Fruit fly (Drosophila melanogaster): Measurements from ENCODE around the gene CG12105.
A peak's percentile ranks its signal among the peaks of the same experiment; 100 is the strongest.

The CG12105 gene

dm6 chr3L:1591692-1592371 lies 23.8 kb downstream of the CG12105 start (continued):
- peak; percentile 87 for TF ChIP-seq CG9139 (GFP tag; optimal IDR thresholded peaks at IDR 0.05)
- TF ChIP-seq salr (GFP tag; optimal IDR thresholded peaks at IDR 0.05), result peak; percentile 29 to 80
- TF ChIP-seq Blimp-1 (GFP tag; optimal IDR thresholded peaks at IDR 0.05), result peak; percentile 74
- peak; percentile 71 for TF ChIP-seq CG3032 (tag; optimal IDR thresholded peaks at IDR 0.05)
- peak; percentile 90 for TF ChIP-seq esn (GFP tag; optimal IDR thresholded peaks at IDR 0.05)
- TF ChIP-seq CG6276 (GFP tag; optimal IDR thresholded peaks at IDR 0.05), result no peak
- TF ChIP-seq Eip75B (GFP tag; optimal IDR thresholded peaks at IDR 0.05), result peak; percentile 78
- TF ChIP-seq lz (GFP tag; optimal IDR thresholded peaks at IDR 0.05), result peak; percentile 74
- TF ChIP-seq CG6854 (GFP tag; optimal IDR thresholded peaks at IDR 0.05), result peak; percentile 90
- TF ChIP-seq acj6 (GFP tag; optimal IDR thresholded peaks at IDR 0.05), result peak; percentile 70
- peak; percentile 84 for TF ChIP-seq CG6792 (GFP tag; optimal IDR thresholded peaks at IDR 0.05)
- TF ChIP-seq CG11902 (GFP tag; optimal IDR thresholded peaks at IDR 0.05), result no peak
- TF ChIP-seq cyc (GFP tag; optimal IDR thresholded peaks at IDR 0.05), result peak; percentile 51
- TF ChIP-seq Sox15 (GFP tag; optimal IDR thresholded peaks at IDR 0.05), result no peak
- TF ChIP-seq CG3919 (GFP tag; optimal IDR thresholded peaks at IDR 0.05), result peak; percentile 83
- 0 out of 2 replicates have a peak, but pooled peaks have one; percentile 19 for TF ChIP-seq CG15336 (GFP tag; IDR thresholded peaks at IDR 0.05)
- TF ChIP-seq CG8319 (GFP tag; optimal IDR thresholded peaks at IDR 0.05), result peak; percentile 73
- peak; percentile 85 for TF ChIP-seq CG8632 (GFP tag; optimal IDR thresholded peaks at IDR 0.05)
- peak; percentile 30 for TF ChIP-seq CG32006 (GFP tag; optimal IDR thresholded peaks at IDR 0.05)
- peak; percentile 69 for TF ChIP-seq CG31627 (GFP tag; optimal IDR thresholded peaks at IDR 0.05)
- peak; percentile 82 for TF ChIP-seq CG7368 (GFP tag; optimal IDR thresholded peaks at IDR 0.05)
- peak; percentile 90 for TF ChIP-seq svp (GFP tag)
- peak; percentile 87 for TF ChIP-seq CG1621 (tag; optimal IDR thresholded peaks at IDR 0.05)
- TF ChIP-seq dac (GFP tag; optimal IDR thresholded peaks at IDR 0.05), result no peak
- peak; percentile 94 for TF ChIP-seq Eip78C (GFP tag)

DNA sequence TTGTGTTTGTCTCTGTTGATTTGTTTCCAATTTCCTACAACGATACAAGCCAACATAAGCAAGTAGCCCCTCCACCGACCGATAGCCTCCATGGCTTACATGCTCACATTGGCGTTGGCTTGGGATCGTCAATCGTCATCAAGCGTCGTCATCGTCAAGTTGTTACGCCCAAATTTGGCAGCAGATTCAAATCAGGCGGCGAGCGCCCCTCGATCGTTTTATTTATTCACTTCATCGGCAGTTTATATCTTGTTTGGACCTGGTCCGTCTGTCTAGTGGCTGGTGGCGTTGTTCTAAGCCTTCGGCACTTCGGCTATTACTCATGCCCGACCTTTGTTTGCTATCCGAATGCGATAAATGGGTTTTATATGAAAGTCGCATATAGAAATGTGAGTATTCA lies 25.4 kb downstream of the CG12105 start:
- TF ChIP-seq Hr4 (GFP tag; optimal IDR thresholded peaks at IDR 0.05) (no peak), CG6276 (GFP tag; optimal IDR thresholded peaks at IDR 0.05) (no peak), CG31627 (GFP tag; optimal IDR thresholded peaks at IDR 0.05) (no peak), Sox14 (GFP tag; optimal IDR thresholded peaks at IDR 0.05) (no peak), CG32006 (GFP tag; optimal IDR thresholded peaks at IDR 0.05) (no peak), CG8119 (GFP tag; IDR thresholded peaks at IDR 0.05) (no peak), CG3919 (GFP tag; optimal IDR thresholded peaks at IDR 0.05) (no peak), Blimp-1 (GFP tag; optimal IDR thresholded peaks at IDR 0.05) (no peak), CG3032 (tag; optimal IDR thresholded peaks at IDR 0.05) (no peak), fd85E (GFP tag; optimal IDR thresholded peaks at IDR 0.05) (no peak), CG1621 (tag; optimal IDR thresholded peaks at IDR 0.05) (no peak)

dm6 chr3L:1587140-1587849 lies 28.3 kb downstream of the CG12105 start:
- TF ChIP-seq vri (GFP tag; optimal IDR thresholded peaks at IDR 0.05) (peak; percentile 51), CG3919 (GFP tag; optimal IDR thresholded peaks at IDR 0.05) (peak; percentile 88), Eip75B (GFP tag; optimal IDR thresholded peaks at IDR 0.05) (peak; percentile 86), svp (GFP tag) (peak; percentile 96), ss (GFP tag; optimal IDR thresholded peaks at IDR 0.05) (peak; percentile 69 to 89), CG1621 (tag; optimal IDR thresholded peaks at IDR 0.05) (peak; percentile 88), esn (GFP tag; optimal IDR thresholded peaks at IDR 0.05) (peak; percentile 84), achi (GFP tag; optimal IDR thresholded peaks at IDR 0.05) (peak; percentile 76), CG6163 (GFP tag; IDR thresholded peaks at IDR 0.05) (peak; percentile 93), CG10631 (GFP tag; optimal IDR thresholded peaks at IDR 0.05) (peak; percentile 82), CG8319 (GFP tag; optimal IDR thresholded peaks at IDR 0.05) (peak; percentile 82), Met (GFP tag; optimal IDR thresholded peaks at IDR 0.05) (peak; percentile 81), CG6276 (GFP tag; optimal IDR thresholded peaks at IDR 0.05) (peak; percentile 54), CG3032 (tag; optimal IDR thresholded peaks at IDR 0.05) (peak; percentile 84), dac (GFP tag; optimal IDR thresholded peaks at IDR 0.05) (peak; percentile 26), Eip93F (GFP tag; optimal IDR thresholded peaks at IDR 0.05) (no peak), salr (GFP tag; optimal IDR thresholded peaks at IDR 0.05) (peak; percentile 41 to 84), CG6854 (GFP tag; optimal IDR thresholded peaks at IDR 0.05) (peak; percentile 18), pdm3 (GFP tag; optimal IDR thresholded peaks at IDR 0.05) (peak; percentile 90), CG16779 (tag; optimal IDR thresholded peaks at IDR 0.05) (peak; percentile 63), eg (GFP tag; IDR thresholded peaks at IDR 0.05) (peak; percentile 76), CG31627 (GFP tag; optimal IDR thresholded peaks at IDR 0.05) (peak; percentile 91), CG15336 (GFP tag; IDR thresholded peaks at IDR 0.05) (peak; percentile 66), CG34406 (GFP tag; optimal IDR thresholded peaks at IDR 0.05) (peak; percentile 84), topi (GFP tag; optimal IDR thresholded peaks at IDR 0.05) (peak; percentile 81), Hr38 (GFP tag; optimal IDR thresholded peaks at IDR 0.05) (no peak), Sox15 (GFP tag; optimal IDR thresholded peaks at IDR 0.05) (peak; percentile 90), Sox14 (GFP tag; optimal IDR thresholded peaks at IDR 0.05) (peak; percentile 88), fkh (GFP tag; optimal IDR thresholded peaks at IDR 0.05) (no peak), Blimp-1 (GFP tag; optimal IDR thresholded peaks at IDR 0.05) (no peak)

Measured in whole organism, prepupa.